Worm (Caenorhabditis elegans): ENCODE results near the gene clec-59.

Gene clec-59

DNA sequence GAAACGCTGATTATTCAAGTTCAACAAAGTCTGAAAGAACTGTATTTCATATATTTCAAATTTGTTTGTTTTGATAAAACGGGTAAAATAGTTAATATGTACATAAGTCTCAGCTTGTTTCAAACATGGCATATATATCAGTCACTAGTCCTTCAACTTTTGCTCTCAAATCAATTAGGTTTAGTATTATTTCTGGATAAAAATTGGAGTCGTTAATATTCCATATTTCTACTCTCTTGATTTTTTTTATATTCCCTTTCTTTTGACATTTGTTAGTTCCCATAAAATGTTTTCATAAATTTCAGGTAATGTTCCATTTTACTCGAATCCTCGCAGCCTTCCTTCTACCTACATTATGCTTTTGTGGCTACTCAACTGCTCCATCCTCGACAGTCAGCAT, 43.4 kb downstream of the clec-59 start, which contains the start of gene cut-4:
cut-4 (plus strand) TSS at position 301 of the 400 bp plus-strand sequence.
- TF ChIP-seq fkh-4 (tag; optimal IDR thresholded peaks at IDR 0.05; ENCODE audit: borderline replicate concordance), result no peak
- TF ChIP-seq ceh-88 (GFP tag; IDR thresholded peaks at IDR 0.05), result no peak
- no peak for TF ChIP-seq blmp-1 (tag; optimal IDR thresholded peaks at IDR 0.05)
- TF ChIP-seq pqm-1 (tag; optimal IDR thresholded peaks at IDR 0.05), result no peak
- TF ChIP-seq C04F5.9 (tag; optimal IDR thresholded peaks at IDR 0.05), result no peak
- TF ChIP-seq fkh-10 (GFP tag; optimal IDR thresholded peaks at IDR 0.05), result no peak
- TF ChIP-seq lin-35 (GFP tag; optimal IDR thresholded peaks at IDR 0.05), result no peak
- TF ChIP-seq Y116A8C.19 (tag; optimal IDR thresholded peaks at IDR 0.05; ENCODE audit: borderline replicate concordance), result no peak
- TF ChIP-seq irx-1 (tag; optimal IDR thresholded peaks at IDR 0.05), result no peak
- no peak for TF ChIP-seq tbx-2 (tag; optimal IDR thresholded peaks at IDR 0.05)
- TF ChIP-seq fkh-8 (tag; optimal IDR thresholded peaks at IDR 0.05), result no peak
- no peak for TF ChIP-seq ztf-4 (tag; optimal IDR thresholded peaks at IDR 0.05)
- no peak for TF ChIP-seq nhr-84 (tag; optimal IDR thresholded peaks at IDR 0.05)
- no peak for TF ChIP-seq mdl-1 (tag; optimal IDR thresholded peaks at IDR 0.05)
- no peak for TF ChIP-seq efl-1 (optimal IDR thresholded peaks at IDR 0.05)
- no peak for TF ChIP-seq efl-1 (GFP tag; optimal IDR thresholded peaks at IDR 0.05 in 1 of 2)
- no peak for TF ChIP-seq sup-37 (GFP tag; optimal IDR thresholded peaks at IDR 0.05)
- TF ChIP-seq ets-5 (GFP tag; IDR thresholded peaks at IDR 0.05), result no peak
